Fruit fly (Drosophila melanogaster) whole organism, wandering third instar larva: ENCODE results near the gene Elovl7.

Source experiments
- HLH106 ChIP-seq: fragments of 200-800 bp; optimal IDR thresholded peaks from 3 replicates; lab custom pipeline; 2019; ENCODE audit warnings: missing biosample characterization, mild to moderate bottlenecking, missing genetic modification characterization, moderate library complexity
- OdsH ChIP-seq: fragments of 200-800 bp; sonication (Bioruptor generic); optimal IDR thresholded peaks from 2 replicates; lab custom pipeline; 2016; ENCODE audit warnings: missing biosample characterization, mild to moderate bottlenecking, missing genetic modification characterization
- dmrt93B ChIP-seq: fragments of 200-800 bp; sonication (Bioruptor generic); optimal IDR thresholded peaks from 2 replicates; lab custom pipeline; 2018; ENCODE audit warnings: missing biosample characterization, mild to moderate bottlenecking, missing genetic modification characterization
- dsf ChIP-seq: sonication (Bioruptor generic); optimal IDR thresholded peaks from 2 replicates; lab custom pipeline; 2016; ENCODE audit warnings: missing biosample characterization, missing genetic modification characterization, borderline replicate concordance
- pan ChIP-seq: fragments of >200 bp; optimal IDR thresholded peaks from 2 replicates; lab custom pipeline; 2017
- psq ChIP-seq: fragments of 200-800 bp; sonication (Bioruptor generic); optimal IDR thresholded peaks from 3 replicates; lab custom pipeline; 2017; ENCODE audit warnings: missing biosample characterization, mild to moderate bottlenecking, missing genetic modification characterization, moderate library complexity
- sage ChIP-seq: fragments of 200-800 bp; sonication (Bioruptor generic); optimal IDR thresholded peaks from 2 replicates; lab custom pipeline; 2016; ENCODE audit warnings: missing biosample characterization, mild to moderate bottlenecking, missing genetic modification characterization
- sv ChIP-seq: fragments of 200-800 bp; sonication (Bioruptor generic); optimal IDR thresholded peaks from 3 replicates; lab custom pipeline; 2016; ENCODE audit warnings: missing biosample characterization, missing genetic modification characterization

DNA sequence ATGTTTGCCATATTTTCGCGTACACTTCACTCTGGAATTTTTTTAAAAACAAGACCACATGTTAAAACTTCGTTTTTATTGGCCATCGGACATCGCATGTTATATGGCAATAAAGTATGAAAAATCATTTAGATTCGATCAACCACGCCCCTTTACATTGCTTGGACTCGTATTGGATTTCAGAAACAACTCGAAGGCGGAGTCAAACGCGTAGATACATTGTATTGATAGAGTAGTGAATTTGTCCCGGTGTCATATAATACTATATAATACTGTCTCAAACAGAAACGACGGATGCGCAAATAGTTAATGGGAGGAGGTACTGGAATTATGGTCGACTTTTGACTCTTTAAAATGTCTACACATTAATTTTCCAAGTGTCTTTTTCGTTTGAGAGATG is 34.3 kb downstream of the Elovl7 start:
- no peak for TF ChIP-seq sv
- no peak for TF ChIP-seq dmrt93B (GFP tag; lab: Kevin White, UChicago)
- no peak for TF ChIP-seq psq
- no peak for TF ChIP-seq dsf (GFP tag; lab: Kevin White, UChicago)
- no peak for TF ChIP-seq OdsH (GFP tag; lab: Kevin White, UChicago)
- no peak for TF ChIP-seq HLH106 (tag; lab: Kevin White, UChicago)
- TF ChIP-seq sage, result no peak
- TF ChIP-seq pan (lab: Kevin White, UChicago), result no peak
